Worm (Caenorhabditis elegans) whole organism, L4/young adult: ENCODE data around the gene F49C5.12.

Source experiments
- W03F9.2 ChIP-seq: fragments of 150-350 bp; optimal IDR thresholded peaks from 2 replicates; lab custom pipeline; 2014; ENCODE audit warnings: missing biosample characterization, missing genetic modification characterization
- dao-5 ChIP-seq: sonication (generic microtip); optimal IDR thresholded peaks from 2 replicates; lab custom pipeline; 2016; ENCODE audit warnings: missing genotype, missing genetic modification characterization, moderate library complexity, missing compliant biosample characterization
- him-1 ChIP-seq: sonication (generic microtip); optimal IDR thresholded peaks from 2 replicates; lab custom pipeline; 2016; ENCODE audit warnings: missing genotype, missing genetic modification reagents, missing genetic modification characterization, missing compliant biosample characterization

F49C5.12 gene

ce11 chrII:12518008-12518407 is 42.1 kb downstream of the F49C5.12 start:
- TF ChIP-seq him-1: no peak
- no peak for TF ChIP-seq dao-5 (tag; lab: Kevin White, UChicago)
- TF ChIP-seq W03F9.2 (tag; lab: Kevin White, UChicago): no peak

ce11 chrII:12516313-12516712 is 43.8 kb downstream of the F49C5.12 start, which contains the start of gene srh-61:
srh-61 (minus strand) TSS chrII:12516413.
- no peak for TF ChIP-seq him-1
- no peak for TF ChIP-seq W03F9.2 (tag; lab: Kevin White, UChicago)
- no peak for TF ChIP-seq dao-5 (tag; lab: Kevin White, UChicago)

- TF ChIP-seq dao-5 (tag; lab: Kevin White, UChicago) (no peak), W03F9.2 (tag; lab: Kevin White, UChicago) (no peak), him-1 (no peak)
These were observed 45.5 kb downstream of the F49C5.12 start, which contains the start of gene srh-69 for ce11 chrII:12514620-12515019. srh-69 (minus strand) TSS chrII:12514720.

- TF ChIP-seq W03F9.2 (tag; lab: Kevin White, UChicago) (no peak), him-1 (no peak), dao-5 (tag; lab: Kevin White, UChicago) (no peak)
These were observed 48.2 kb downstream of the F49C5.12 start, which contains the start of gene srh-73 for ce11 chrII:12511866-12512265. srh-73 (plus strand) TSS chrII:12512166.

ce11 chrII:12508650-12509049 is 51.5 kb downstream of the F49C5.12 start, which contains the start of gene srh-67:
srh-67 (plus strand) TSS chrII:12508950.
- TF ChIP-seq W03F9.2 (tag; lab: Kevin White, UChicago) (no peak), him-1 (no peak), dao-5 (tag; lab: Kevin White, UChicago) (no peak)
